Worm (Caenorhabditis elegans) whole organism, late embryonic: ENCODE results near the gene K10C9.1.

ENCODE experiments used
- ama-1 ChIP-seq: fragments of 150-350 bp; optimal IDR thresholded peaks from 2 replicates; lab custom pipeline; 2014
- ceh-30 ChIP-seq: fragments of 150-350 bp; optimal IDR thresholded peaks from 2 replicates; lab custom pipeline; 2014; ENCODE audit warnings: missing biosample characterization, missing genetic modification characterization
- ceh-9 ChIP-seq: sonication (generic microtip); optimal IDR thresholded peaks from 2 replicates; lab custom pipeline; 2016; ENCODE audit warnings: mild to moderate bottlenecking, missing genetic modification characterization, inconsistent platforms, missing compliant biosample characterization
- fkh-10 ChIP-seq: fragments of 150-350 bp; optimal IDR thresholded peaks from 2 replicates; lab custom pipeline; 2014; ENCODE audit warnings: missing biosample characterization, missing genetic modification reagents, missing genetic modification characterization
- nhr-11 ChIP-seq: fragments of 150-350 bp; optimal IDR thresholded peaks from 2 replicates; lab custom pipeline; 2014; ENCODE audit warnings: missing biosample characterization, missing genetic modification characterization
- tbx-2 ChIP-seq: sonication (generic microtip); optimal IDR thresholded peaks from 2 replicates; lab custom pipeline; 2016; ENCODE audit warnings: missing genetic modification characterization, missing compliant biosample characterization
- unc-55 ChIP-seq: sonication (generic microtip); optimal IDR thresholded peaks from 2 replicates; lab custom pipeline; 2017; ENCODE audit warnings: missing biosample characterization, missing genetic modification reagents, missing genetic modification characterization

DNA sequence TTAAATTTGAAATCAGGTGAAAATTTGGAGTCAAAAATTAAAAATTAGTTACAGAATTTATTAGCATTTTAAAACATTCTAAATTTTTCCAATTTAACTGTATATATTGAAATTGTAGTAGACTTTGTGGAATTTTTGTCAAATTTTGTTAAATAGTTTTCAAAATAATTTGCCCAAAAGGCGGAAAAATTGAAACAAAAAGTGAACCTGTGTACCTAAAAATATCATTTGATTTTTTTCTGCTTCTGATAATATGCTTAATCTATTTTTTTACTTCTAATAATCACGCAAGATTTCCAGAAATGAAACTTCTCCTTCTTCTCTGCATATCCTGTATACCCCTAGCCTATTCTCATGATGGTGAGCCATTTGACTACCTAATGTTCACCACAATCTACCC lies 13.8 kb upstream of the K10C9.1 start, which contains the start of gene rnst-2:
- TF ChIP-seq tbx-2, result no peak
- TF ChIP-seq ama-1, result no peak
- TF ChIP-seq ceh-9 (tag; lab: Kevin White, UChicago), result no peak
- no peak for TF ChIP-seq fkh-10 (GFP tag; lab: Kevin White, UChicago)
- no peak for TF ChIP-seq unc-55 (GFP tag; lab: Kevin White, UChicago)
- no peak for TF ChIP-seq ceh-30 (tag; lab: Kevin White, UChicago)
- no peak for TF ChIP-seq nhr-11 (tag; lab: Kevin White, UChicago)
